Worm (Caenorhabditis elegans): ENCODE data around the gene cdc-25.2.

The cdc-25.2 gene

DNA sequence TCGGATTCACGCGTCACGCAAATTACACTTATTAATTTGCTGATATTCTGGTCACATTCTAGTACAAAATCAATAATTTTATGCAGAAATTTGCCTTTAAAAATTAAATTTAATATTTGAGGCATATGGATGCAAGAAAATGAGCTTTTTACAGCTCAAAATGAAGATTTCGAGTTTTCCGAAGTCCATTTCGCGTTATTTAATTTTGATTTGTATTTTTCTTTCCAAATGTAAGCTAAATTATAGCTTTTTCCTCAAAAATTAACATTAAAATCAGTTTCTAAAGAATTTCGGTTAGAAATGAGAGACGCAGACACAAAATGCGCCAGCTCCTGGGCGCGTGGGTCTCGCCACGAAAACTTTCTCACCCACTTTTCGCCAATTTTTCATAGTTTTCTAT is 20.0 kb downstream of the cdc-25.2 start, which contains the start of gene F16B4.6:
Gene F16B4.6 (plus strand): TSS at position 301 of the 400 bp plus-strand sequence.
- TF ChIP-seq alr-1 (tag; optimal IDR thresholded peaks at IDR 0.05) = no peak
- TF ChIP-seq nhr-21 (tag; optimal IDR thresholded peaks at IDR 0.05) = no peak
- TF ChIP-seq lsy-2 (tag; optimal IDR thresholded peaks at IDR 0.05) = no peak
- no peak for TF ChIP-seq unc-55 (GFP tag; optimal IDR thresholded peaks at IDR 0.05)
- TF ChIP-seq ZK546.5 (tag; optimal IDR thresholded peaks at IDR 0.05) = no peak
- TF ChIP-seq zag-1 (tag; optimal IDR thresholded peaks at IDR 0.05) = no peak
- no peak for TF ChIP-seq ztf-11 (tag; optimal IDR thresholded peaks at IDR 0.05)
- no peak for TF ChIP-seq C34F6.9 (tag; optimal IDR thresholded peaks at IDR 0.05)

DNA sequence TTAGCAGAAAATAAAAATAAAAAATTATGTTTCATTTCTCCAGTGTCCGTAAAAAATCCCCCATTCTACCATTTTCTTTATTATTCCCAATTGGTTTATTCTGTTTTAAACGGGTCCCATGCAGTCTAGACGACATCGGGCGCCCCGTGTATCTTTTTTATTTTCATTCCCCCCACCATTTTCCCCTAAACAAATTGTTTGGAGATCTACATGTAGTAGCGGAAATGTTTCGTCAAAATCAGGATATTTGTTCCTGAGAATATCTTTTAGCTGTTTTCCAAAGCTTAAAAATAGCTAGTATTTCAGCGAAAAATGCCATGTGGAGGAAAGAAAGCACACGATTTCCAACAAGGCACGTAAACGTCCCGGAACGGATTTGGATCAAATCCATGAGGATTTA is 21.3 kb downstream of the cdc-25.2 start, which contains the start of gene F16B4.5:
Gene F16B4.5 (plus strand): TSS at position 301 of the 400 bp plus-strand sequence.
- TF ChIP-seq ztf-11 (tag; optimal IDR thresholded peaks at IDR 0.05) = no peak
- no peak for TF ChIP-seq lin-13 (GFP tag; optimal IDR thresholded peaks at IDR 0.05)
- TF ChIP-seq dmd-4 (tag; optimal IDR thresholded peaks at IDR 0.05) = no peak
- no peak for TF ChIP-seq egl-27 (tag; optimal IDR thresholded peaks at IDR 0.05)
- no peak for TF ChIP-seq ztf-1 (GFP tag; conservative IDR thresholded peaks at IDR 0.05)
- no peak for TF ChIP-seq C34F6.9 (tag; optimal IDR thresholded peaks at IDR 0.05)
- no peak for TF ChIP-seq unc-39 (tag; optimal IDR thresholded peaks at IDR 0.05)
- no peak for TF ChIP-seq nhr-11 (tag; optimal IDR thresholded peaks at IDR 0.05)
- TF ChIP-seq nhr-237 (tag; optimal IDR thresholded peaks at IDR 0.05) = no peak
- no peak for TF ChIP-seq sma-9 (GFP tag; optimal IDR thresholded peaks at IDR 0.05)
- TF ChIP-seq sma-9 (tag; optimal IDR thresholded peaks at IDR 0.05) = no peak
- TF ChIP-seq lin-39 (tag; optimal IDR thresholded peaks at IDR 0.05) = no peak
- TF ChIP-seq skn-1 (tag; optimal IDR thresholded peaks at IDR 0.05) = no peak
- no peak for TF ChIP-seq alr-1 (tag; optimal IDR thresholded peaks at IDR 0.05)

DNA sequence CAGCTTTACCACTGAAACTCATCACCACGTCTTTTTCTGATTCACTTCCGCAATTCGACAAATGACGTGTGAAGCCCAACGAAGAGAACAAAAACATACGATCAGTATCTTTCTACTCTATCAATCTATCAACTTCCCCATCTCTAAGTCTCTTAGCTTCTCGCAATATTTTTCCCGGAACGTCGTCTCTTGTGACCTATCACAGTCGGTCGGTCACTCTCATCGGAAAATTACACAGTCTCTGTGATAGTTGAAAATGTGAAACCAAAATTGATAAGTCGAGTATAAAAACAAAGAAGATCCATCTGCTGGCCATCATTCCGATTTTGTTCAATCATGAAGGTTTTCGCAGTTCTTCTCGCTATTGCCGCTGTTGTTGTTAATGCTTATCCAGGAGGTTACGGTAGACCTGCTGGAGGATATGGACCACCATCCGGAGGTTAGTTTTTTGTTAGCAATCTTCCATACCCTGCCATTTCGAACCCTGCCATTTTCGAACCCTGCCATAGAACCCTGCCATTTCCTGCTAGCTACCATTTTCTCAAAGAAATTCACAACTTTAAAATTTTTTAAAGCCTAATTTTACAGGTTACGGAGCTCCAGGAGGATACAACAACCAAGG is 27.0 kb downstream of the cdc-25.2 start, which contains the start of gene F16B4.4:
Gene F16B4.4 (plus strand): TSS at position 221 of the 622 bp plus-strand sequence.
- TF ChIP-seq nhr-25 (tag; optimal IDR thresholded peaks at IDR 0.05) = peak; percentile 19
- TF ChIP-seq mab-5 (tag; optimal IDR thresholded peaks at IDR 0.05) = no peak
- TF ChIP-seq ztf-11 (tag; optimal IDR thresholded peaks at IDR 0.05) = no peak
- no peak for TF ChIP-seq lsy-2 (tag; optimal IDR thresholded peaks at IDR 0.05)
- TF ChIP-seq mbf-1 (tag; optimal IDR thresholded peaks at IDR 0.05) = no peak
- TF ChIP-seq ztf-4 (tag; optimal IDR thresholded peaks at IDR 0.05) = no peak
- TF ChIP-seq ceh-16 (tag; optimal IDR thresholded peaks at IDR 0.05) = no peak
- TF ChIP-seq ama-1 (optimal IDR thresholded peaks at IDR 0.05) = no peak
- TF ChIP-seq snpc-4 (tag; optimal IDR thresholded peaks at IDR 0.05) = no peak
- TF ChIP-seq blmp-1 (tag; optimal IDR thresholded peaks at IDR 0.05; ENCODE audit: insufficient read depth) = no peak
- TF ChIP-seq nhr-6 (tag; optimal IDR thresholded peaks at IDR 0.05) = no peak
- no peak for TF ChIP-seq nhr-10 (tag; optimal IDR thresholded peaks at IDR 0.05)
- TF ChIP-seq F13H6.1 (tag; optimal IDR thresholded peaks at IDR 0.05) = no peak
- no peak for TF ChIP-seq nhr-77 (tag; optimal IDR thresholded peaks at IDR 0.05)
- no peak for TF ChIP-seq lin-39 (tag; optimal IDR thresholded peaks at IDR 0.05)
- TF ChIP-seq nhr-23 (tag; optimal IDR thresholded peaks at IDR 0.05) = no peak
- no peak for TF ChIP-seq zag-1 (tag; optimal IDR thresholded peaks at IDR 0.05)
- peak; percentile 9 for TF ChIP-seq crh-2 (tag; optimal IDR thresholded peaks at IDR 0.05)
- TF ChIP-seq dmd-4 (tag; optimal IDR thresholded peaks at IDR 0.05) = no peak
- TF ChIP-seq unc-55 (GFP tag; optimal IDR thresholded peaks at IDR 0.05) = no peak
- TF ChIP-seq nhr-12 (tag; optimal IDR thresholded peaks at IDR 0.05) = no peak
- no peak for TF ChIP-seq ZK546.5 (tag; optimal IDR thresholded peaks at IDR 0.05)
- no peak for TF ChIP-seq skn-1 (tag; optimal IDR thresholded peaks at IDR 0.05)
- TF ChIP-seq sma-9 (GFP tag; optimal IDR thresholded peaks at IDR 0.05) = peak; percentile 3
- TF ChIP-seq sma-9 (tag; optimal IDR thresholded peaks at IDR 0.05) = no peak
- TF ChIP-seq C34F6.9 (tag; optimal IDR thresholded peaks at IDR 0.05) = no peak
- TF ChIP-seq nhr-21 (tag; optimal IDR thresholded peaks at IDR 0.05) = peak; percentile 41
- TF ChIP-seq lin-11 (tag; optimal IDR thresholded peaks at IDR 0.05) = no peak
- TF ChIP-seq unc-39 (tag; optimal IDR thresholded peaks at IDR 0.05) = no peak
- TF ChIP-seq aly-2 (tag; optimal IDR thresholded peaks at IDR 0.05) = no peak
- TF ChIP-seq nhr-11 (tag; optimal IDR thresholded peaks at IDR 0.05) = no peak
- no peak for TF ChIP-seq ceh-82 (tag; optimal IDR thresholded peaks at IDR 0.05)
- no peak for TF ChIP-seq alr-1 (tag; optimal IDR thresholded peaks at IDR 0.05)
- TF ChIP-seq nhr-129 (tag; optimal IDR thresholded peaks at IDR 0.05) = no peak
- no peak for TF ChIP-seq elt-1 (tag; optimal IDR thresholded peaks at IDR 0.05)
- TF ChIP-seq mdl-1 (tag; optimal IDR thresholded peaks at IDR 0.05) = no peak
- peak; percentile 67 for TF ChIP-seq sma-3 (GFP tag; optimal IDR thresholded peaks at IDR 0.05)
- no peak for TF ChIP-seq elt-3 (tag; optimal IDR thresholded peaks at IDR 0.05)
- no peak for TF ChIP-seq sem-4 (tag; optimal IDR thresholded peaks at IDR 0.05)
- peak; percentile 9 for TF ChIP-seq gmeb-1 (tag; optimal IDR thresholded peaks at IDR 0.05)
- no peak for TF ChIP-seq Y55F3AM.14 (GFP tag; optimal IDR thresholded peaks at IDR 0.05)
- TF ChIP-seq fos-1 (tag; optimal IDR thresholded peaks at IDR 0.05) = peak; percentile 24
- no peak for TF ChIP-seq R02D3.7 (tag; optimal IDR thresholded peaks at IDR 0.05)
- no peak for TF ChIP-seq lin-13 (GFP tag; optimal IDR thresholded peaks at IDR 0.05)
- TF ChIP-seq nhr-237 (tag; optimal IDR thresholded peaks at IDR 0.05) = no peak
- no peak for TF ChIP-seq egl-27 (tag; optimal IDR thresholded peaks at IDR 0.05)
- TF ChIP-seq ztf-1 (GFP tag; conservative IDR thresholded peaks at IDR 0.05) = no peak

Data from whole organism, L2 larva.